Worm (Caenorhabditis elegans) whole organism, L4 larva: ENCODE results near the gene dnj-7.
A peak's percentile ranks its signal among the peaks of the same experiment; 100 is the strongest.

ENCODE experiments used
- F10B5.3 ChIP-seq: sonication (generic microtip); optimal IDR thresholded peaks from 2 replicates; lab custom pipeline; 2016; ENCODE audit warnings: mild to moderate bottlenecking, missing genetic modification characterization, missing compliant biosample characterization
- F37D6.2 ChIP-seq: sonication (generic microtip); optimal IDR thresholded peaks from 2 replicates; lab custom pipeline; 2016; ENCODE audit warnings: mild to moderate bottlenecking, missing genetic modification characterization, missing compliant biosample characterization
- F44E2.7 ChIP-seq: fragments of 200-800 bp; sonication (Bioruptor generic); IDR thresholded peaks from 2 replicates; pipeline ENCODE4 v2.1.2; 2022; ENCODE audit warnings: missing genetic modification characterization, missing compliant biosample characterization
- T20F7.1 ChIP-seq: fragments of 200-800 bp; sonication (Bioruptor generic); optimal IDR thresholded peaks from 2 replicates; lab custom pipeline; 2018; ENCODE audit warnings: mild to moderate bottlenecking, missing genetic modification characterization, missing compliant biosample characterization
- T26A8.4 ChIP-seq: fragments of 200-800 bp; sonication (Bioruptor generic); IDR thresholded peaks from 2 replicates; pipeline ENCODE4 v1.3.6; 2022; ENCODE audit warnings: missing genetic modification characterization, missing compliant biosample characterization
- Y75B8A.6 ChIP-seq: fragments of 200-800 bp; sonication (Bioruptor generic); IDR thresholded peaks from 2 replicates; pipeline ENCODE4 v1.3.6; 2022; ENCODE audit warnings: missing genetic modification reagents, missing genetic modification characterization, missing compliant biosample characterization
- ZK337.2 ChIP-seq: fragments of 200-800 bp; sonication (Bioruptor generic); IDR thresholded peaks from 2 replicates; pipeline ENCODE4 v1.3.6; 2022; ENCODE audit warnings: missing genetic modification reagents, missing genetic modification characterization, missing compliant biosample characterization
- ZK546.5 ChIP-seq, 2 experiments: sonication (generic microtip); optimal IDR thresholded peaks; 2 replicates each; lab custom pipeline; 2017; ENCODE audit warnings: missing biosample characterization in 2 of 2, missing genetic modification characterization in 2 of 2
- aha-1 ChIP-seq: fragments of 150-350 bp; peaks from one replicate; lab custom pipeline; 2014; ENCODE audit warnings: missing biosample characterization, missing genetic modification characterization
- ceh-28 ChIP-seq: fragments of 150-350 bp; optimal IDR thresholded peaks from 2 replicates; lab custom pipeline; 2014; ENCODE audit warnings: missing biosample characterization, missing genetic modification reagents, missing genetic modification characterization
- ceh-44 ChIP-seq: fragments of 200-800 bp; sonication (Bioruptor generic); IDR thresholded peaks from 2 replicates; pipeline ENCODE4 v1.3.6; 2022; ENCODE audit warnings: missing genetic modification reagents, missing genetic modification characterization, missing compliant biosample characterization
- ceh-62 ChIP-seq: sonication (generic microtip); optimal IDR thresholded peaks from 2 replicates; lab custom pipeline; 2017; ENCODE audit warnings: missing biosample characterization, missing genetic modification characterization
- ceh-82 ChIP-seq: sonication (generic microtip); optimal IDR thresholded peaks from 2 replicates; lab custom pipeline; 2017; ENCODE audit warnings: missing biosample characterization, missing genetic modification characterization
- ctbp-1 ChIP-seq: fragments of 200-800 bp; sonication (Bioruptor generic); IDR thresholded peaks from 2 replicates; pipeline ENCODE4 v1.3.6; 2022; ENCODE audit warnings: missing genetic modification reagents, missing genetic modification characterization, missing compliant biosample characterization
- daf-12 ChIP-seq: fragments of 150-350 bp; optimal IDR thresholded peaks from 2 replicates; lab custom pipeline; 2014; ENCODE audit warnings: missing biosample characterization, missing genetic modification reagents, missing genetic modification characterization
- duxl-1 ChIP-seq: sonication (generic microtip); optimal IDR thresholded peaks from 2 replicates; lab custom pipeline; 2016; ENCODE audit warnings: mild to moderate bottlenecking, missing genetic modification characterization, moderate library complexity, missing compliant biosample characterization; ENCODE audit not compliant: poor library complexity
- dve-1 ChIP-seq: sonication (generic microtip); optimal IDR thresholded peaks from 2 replicates; lab custom pipeline; 2017; ENCODE audit warnings: antibody characterized with exemption, mild to moderate bottlenecking, missing genetic modification characterization, missing compliant biosample characterization; ENCODE audit not compliant: insufficient read depth
- egl-27 ChIP-seq: sonication (generic microtip); optimal IDR thresholded peaks from 3 replicates; lab custom pipeline; 2017; ENCODE audit warnings: missing biosample characterization, missing genetic modification reagents, missing genetic modification characterization
- egl-43 ChIP-seq: fragments of 200-800 bp; sonication (Bioruptor generic); IDR thresholded peaks from 2 replicates; pipeline ENCODE4 v1.3.6; 2022; ENCODE audit warnings: missing genetic modification reagents, missing genetic modification characterization, missing compliant biosample characterization
- hlh-11 ChIP-seq: fragments of 200-800 bp; sonication (Bioruptor generic); optimal IDR thresholded peaks from 2 replicates; lab custom pipeline; 2018; ENCODE audit warnings: mild to moderate bottlenecking, missing genetic modification characterization, missing compliant biosample characterization
- hlh-30 ChIP-seq: sonication (generic microtip); optimal IDR thresholded peaks from 2 replicates; lab custom pipeline; 2017; ENCODE audit warnings: antibody characterized with exemption, mild to moderate bottlenecking, missing genetic modification characterization, missing compliant biosample characterization; ENCODE audit not compliant: insufficient read depth
- hmg-1.1 ChIP-seq: fragments of 200-800 bp; sonication (Bioruptor generic); IDR thresholded peaks from 2 replicates; pipeline ENCODE4 v1.3.6; 2022; ENCODE audit warnings: missing genetic modification reagents, missing genetic modification characterization, missing compliant biosample characterization
- lim-7 ChIP-seq: fragments of 200-800 bp; sonication (Bioruptor generic); IDR thresholded peaks from 2 replicates; pipeline ENCODE4 v1.3.6; 2022; ENCODE audit warnings: missing genetic modification characterization, missing compliant biosample characterization
- lin-1 ChIP-seq: fragments of 200-800 bp; sonication (Bioruptor generic); IDR thresholded peaks from 2 replicates; pipeline ENCODE4 v1.3.6; 2022; ENCODE audit warnings: missing genetic modification reagents, missing genetic modification characterization, missing compliant biosample characterization
- lin-38 ChIP-seq: fragments of 200-800 bp; sonication (Bioruptor generic); IDR thresholded peaks from 2 replicates; pipeline ENCODE4 v1.3.6; 2022; ENCODE audit warnings: missing genetic modification reagents, missing genetic modification characterization, missing compliant biosample characterization
- lir-3 ChIP-seq: sonication (generic microtip); optimal IDR thresholded peaks from 2 replicates; lab custom pipeline; 2016; ENCODE audit warnings: mild to moderate bottlenecking, missing genetic modification characterization, missing compliant biosample characterization
- madf-9 ChIP-seq: fragments of 200-800 bp; sonication (Bioruptor generic); conservative IDR thresholded peaks from 2 replicates; pipeline ENCODE4 v1.3.6; 2022; ENCODE audit warnings: missing genetic modification reagents, missing genetic modification characterization, missing compliant biosample characterization
- mep-1 ChIP-seq: fragments of 150-350 bp; sonication (generic microtip); optimal IDR thresholded peaks from 3 replicates; lab custom pipeline; 2014; ENCODE audit warnings: missing biosample characterization, missing genetic modification characterization
- mxl-2 ChIP-seq: fragments of 200-800 bp; sonication (Bioruptor generic); conservative IDR thresholded peaks from 2 replicates; pipeline ENCODE4 v1.3.6; 2022; ENCODE audit warnings: missing genetic modification reagents, missing genetic modification characterization, missing compliant biosample characterization
- mxl-3 ChIP-seq: fragments of 200-800 bp; sonication (Bioruptor generic); optimal IDR thresholded peaks from 2 replicates; lab custom pipeline; 2018; ENCODE audit warnings: mild to moderate bottlenecking, missing genetic modification characterization, missing compliant biosample characterization
- nhr-10 ChIP-seq: fragments of 150-350 bp; optimal IDR thresholded peaks from 2 replicates; lab custom pipeline; 2014; ENCODE audit warnings: missing biosample characterization, missing genetic modification characterization
- nhr-11 ChIP-seq: fragments of 150-350 bp; optimal IDR thresholded peaks from 2 replicates; lab custom pipeline; 2014; ENCODE audit warnings: missing biosample characterization, missing genetic modification characterization
- nhr-237 ChIP-seq: sonication (generic microtip); optimal IDR thresholded peaks from 2 replicates; lab custom pipeline; 2017; ENCODE audit warnings: missing biosample characterization, missing genetic modification characterization
- nhr-76 ChIP-seq: fragments of 150-350 bp; optimal IDR thresholded peaks from 2 replicates; lab custom pipeline; 2014; ENCODE audit warnings: missing biosample characterization, missing genetic modification characterization
- php-3 ChIP-seq: fragments of 200-800 bp; sonication (Bioruptor generic); IDR thresholded peaks from 2 replicates; pipeline ENCODE4 v1.3.6; 2022; ENCODE audit warnings: missing genetic modification reagents, missing genetic modification characterization, missing compliant biosample characterization
- rbr-2 ChIP-seq: sonication (generic microtip); optimal IDR thresholded peaks from 2 replicates; lab custom pipeline; 2016; ENCODE audit warnings: missing genotype, missing genetic modification characterization, missing compliant biosample characterization
- sdz-12 ChIP-seq: fragments of 200-800 bp; sonication (Bioruptor generic); optimal IDR thresholded peaks from 2 replicates; lab custom pipeline; 2018; ENCODE audit warnings: mild to moderate bottlenecking, missing genetic modification characterization, missing compliant biosample characterization
- set-16 ChIP-seq: fragments of 200-800 bp; sonication (Bioruptor generic); IDR thresholded peaks from 2 replicates; pipeline ENCODE4 v1.3.6; 2022; ENCODE audit warnings: missing genetic modification reagents, missing genetic modification characterization, missing compliant biosample characterization
- skn-1 ChIP-seq: fragments of 150-350 bp; optimal IDR thresholded peaks from 2 replicates; lab custom pipeline; 2014; ENCODE audit warnings: missing biosample characterization, missing genetic modification characterization
- spr-1 ChIP-seq: sonication (generic microtip); optimal IDR thresholded peaks from 2 replicates; lab custom pipeline; 2016; ENCODE audit warnings: mild to moderate bottlenecking, missing genetic modification characterization, missing compliant biosample characterization
- unc-130 ChIP-seq: sonication (generic microtip); optimal IDR thresholded peaks from 2 replicates; lab custom pipeline; 2016; ENCODE audit warnings: missing genetic modification reagents, missing genetic modification characterization, missing compliant biosample characterization
- unc-62 ChIP-seq, 3 experiments: fragments of 150-350 bp in 1 of 3; sonication (generic microtip); optimal IDR thresholded peaks in 2 of 3; peaks in 1 of 3; 1 replicate in 1 of 3; 2 replicates in 2 of 3; lab custom pipeline; 2014 to 2017; ENCODE audit warnings: missing biosample characterization in 3 of 3, missing genetic modification characterization in 3 of 3, missing genetic modification reagents in 3 of 3, missing genotype in 1 of 3
- zip-11 ChIP-seq: fragments of 200-800 bp; sonication (Bioruptor generic); IDR thresholded peaks from 2 replicates; pipeline ENCODE4 v1.3.6; 2022; ENCODE audit warnings: missing genetic modification characterization, missing compliant biosample characterization
- ztf-11 ChIP-seq: fragments of 150-350 bp; optimal IDR thresholded peaks from 2 replicates; lab custom pipeline; 2014; ENCODE audit warnings: missing biosample characterization, missing genetic modification characterization
- ztf-7 ChIP-seq: fragments of 150-350 bp; optimal IDR thresholded peaks from 2 replicates; lab custom pipeline; 2014; ENCODE audit warnings: missing biosample characterization, missing genetic modification characterization

The dnj-7 gene

DNA sequence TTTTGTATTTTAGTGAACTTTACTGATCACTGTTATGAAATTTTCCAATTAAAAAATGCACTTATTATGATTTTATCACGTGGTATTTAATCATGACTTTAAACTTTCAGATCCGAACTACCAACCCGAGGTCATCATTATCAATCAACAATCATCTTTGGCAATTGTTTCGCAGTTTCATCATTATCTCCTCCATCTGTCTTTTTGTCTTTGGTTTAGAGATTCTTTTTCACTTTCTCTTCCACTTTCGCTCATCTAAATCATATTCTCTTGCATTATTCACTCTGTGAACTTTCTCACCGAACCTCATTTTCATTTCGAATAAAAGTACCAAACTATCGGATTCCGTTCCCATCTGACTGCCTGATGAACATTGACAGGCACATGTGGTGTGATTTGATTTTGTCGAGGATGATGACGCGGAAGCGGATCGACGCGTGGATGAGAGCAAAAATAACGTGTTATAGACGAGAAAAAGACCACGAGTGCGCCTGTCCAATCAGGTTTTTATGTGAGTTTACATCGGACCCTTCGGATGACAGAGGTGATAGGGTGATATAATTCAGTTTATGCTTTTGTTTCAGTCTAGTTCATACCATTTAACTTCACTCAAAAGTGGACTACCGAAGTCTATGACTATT, 16.2 kb downstream of the dnj-7 start:
- TF ChIP-seq ZK337.2 (GFP tag; lab: Robert Waterston, UW): no peak
- TF ChIP-seq ceh-44: no peak
- peak; percentile 15 for TF ChIP-seq hlh-30
- TF ChIP-seq ztf-7 (tag; lab: Kevin White, UChicago): no peak
- peak; percentile 32 for TF ChIP-seq mxl-3 (GFP tag; lab: Kevin White, UChicago)
- peak; percentile 6 for TF ChIP-seq nhr-11 (tag; lab: Kevin White, UChicago)
- peak; percentile 44 for TF ChIP-seq hlh-11 (tag; lab: Kevin White, UChicago)
- no peak for TF ChIP-seq unc-62 (GFP tag; optimal IDR thresholded peaks at IDR 0.05 in 1 of 2; lab: Kevin White, UChicago)
- no peak for TF ChIP-seq unc-62 (tag; optimal IDR thresholded peaks at IDR 0.05; lab: Kevin White, UChicago)

ce11 chrX:7211405-7211804, 17.0 kb downstream of the dnj-7 start, which contains the start of gene spp-22:
TSS of gene spp-22 (plus strand) at chrX:7211705.
- TF ChIP-seq sdz-12 (GFP tag; lab: Kevin White, UChicago): no peak
- no peak for TF ChIP-seq ceh-62 (tag; lab: Kevin White, UChicago)
- no peak for TF ChIP-seq nhr-237 (tag; lab: Kevin White, UChicago)
- TF ChIP-seq F10B5.3 (tag; lab: Kevin White, UChicago): no peak
- no peak for TF ChIP-seq lin-38 (GFP tag; lab: Robert Waterston, UW)
- TF ChIP-seq daf-12: no peak
- TF ChIP-seq duxl-1 (tag; lab: Kevin White, UChicago): no peak
- TF ChIP-seq madf-9 (GFP tag; lab: Robert Waterston, UW): no peak
- TF ChIP-seq F44E2.7 (GFP tag; lab: Robert Waterston, UW): no peak
- TF ChIP-seq lin-1: no peak
- TF ChIP-seq ztf-11 (tag; lab: Kevin White, UChicago): no peak
- TF ChIP-seq ceh-28: no peak

- TF ChIP-seq unc-130 (no peak), skn-1 (tag; lab: Kevin White, UChicago) (no peak), nhr-76 (tag; lab: Kevin White, UChicago) (no peak), F44E2.7 (GFP tag; lab: Robert Waterston, UW) (no peak), dve-1 (tag; lab: Kevin White, UChicago) (no peak), F10B5.3 (tag; lab: Kevin White, UChicago) (no peak), rbr-2 (tag; lab: Kevin White, UChicago) (peak; percentile 5), spr-1 (tag; lab: Kevin White, UChicago) (no peak), Y75B8A.6 (no peak), mep-1 (tag; lab: Kevin White, UChicago) (no peak), php-3 (GFP tag; lab: Robert Waterston, UW) (no peak), hmg-1.1 (no peak), daf-12 (no peak), ctbp-1 (GFP tag; lab: Robert Waterston, UW) (0 out of 2 replicates have a peak, but pooled peaks have one; percentile 23), lim-7 (0 out of 2 replicates have a peak, but pooled peaks have one; percentile 21), T26A8.4 (GFP tag; lab: Robert Waterston, UW) (no peak), ztf-7 (tag; lab: Kevin White, UChicago) (no peak), egl-43 (GFP tag; lab: Robert Waterston, UW) (peak; percentile 45; the same call in 1 of the 2 replicates), zip-11 (no peak), aha-1 (tag; lab: Kevin White, UChicago) (peak; percentile 92), hlh-30 (peak; percentile 19), lir-3 (tag; lab: Kevin White, UChicago) (no peak), nhr-10 (tag; lab: Kevin White, UChicago) (no peak), F37D6.2 (tag; lab: Kevin White, UChicago) (peak; percentile 29), egl-27 (tag; lab: Kevin White, UChicago) (no peak), T20F7.1 (GFP tag; lab: Kevin White, UChicago) (no peak), ceh-82 (no peak), set-16 (GFP tag; lab: Robert Waterston, UW) (peak; percentile 95), ceh-62 (tag; lab: Kevin White, UChicago) (no peak), nhr-11 (tag; lab: Kevin White, UChicago) (no peak), mxl-2 (no peak), ZK546.5 (tag; optimal IDR thresholded peaks at IDR 0.05; lab: Kevin White, UChicago) (no peak)
Measured at ce11 chrX:7217704-7218479, 23.5 kb downstream of the dnj-7 start, which contains the start of gene syd-9. TSS of gene syd-9 (plus strand) at chrX:7218097.
